Worm (Caenorhabditis elegans) whole organism, late embryonic: Measurements from ENCODE around the gene F14H12.3.

Experiments
- C38D4.7 ChIP-seq: fragments of 200-800 bp; sonication (Bioruptor generic); optimal IDR thresholded peaks from 2 replicates; lab custom pipeline; 2018; ENCODE audit warnings: mild to moderate bottlenecking, missing genetic modification characterization, moderate library complexity, missing compliant biosample characterization
- K02D7.2 ChIP-seq: sonication (generic microtip); optimal IDR thresholded peaks from 2 replicates; lab custom pipeline; 2017; ENCODE audit warnings: mild to moderate bottlenecking, missing genetic modification characterization, missing compliant biosample characterization
- K09A11.1 ChIP-seq: sonication (generic microtip); optimal IDR thresholded peaks from 2 replicates; lab custom pipeline; 2017; ENCODE audit warnings: antibody characterized with exemption, mild to moderate bottlenecking, missing genetic modification characterization, missing compliant biosample characterization; ENCODE audit not compliant: insufficient read depth
- ahr-1 ChIP-seq: sonication (generic microtip); optimal IDR thresholded peaks from 2 replicates; lab custom pipeline; 2016; ENCODE audit warnings: missing genetic modification characterization, missing compliant biosample characterization
- ama-1 ChIP-seq: fragments of 150-350 bp; optimal IDR thresholded peaks from 2 replicates; lab custom pipeline; 2014
- ceh-2 ChIP-seq: sonication (generic microtip); optimal IDR thresholded peaks from 2 replicates; lab custom pipeline; 2016; ENCODE audit warnings: missing genotype, missing genetic modification characterization, missing compliant biosample characterization
- ceh-22 ChIP-seq: sonication (generic microtip); optimal IDR thresholded peaks from 2 replicates; lab custom pipeline; 2017; ENCODE audit warnings: missing biosample characterization, missing genetic modification characterization
- ceh-24 ChIP-seq: sonication (generic microtip); optimal IDR thresholded peaks from 2 replicates; lab custom pipeline; 2016; ENCODE audit warnings: mild to moderate bottlenecking, missing genetic modification characterization, missing compliant biosample characterization
- ceh-31 ChIP-seq: sonication (generic microtip); optimal IDR thresholded peaks from 2 replicates; lab custom pipeline; 2016; ENCODE audit warnings: missing genetic modification characterization, missing compliant biosample characterization
- ceh-34 ChIP-seq: sonication (generic microtip); optimal IDR thresholded peaks from 2 replicates; lab custom pipeline; 2016; ENCODE audit warnings: mild to moderate bottlenecking, missing genetic modification characterization, missing compliant biosample characterization
- ceh-45 ChIP-seq: fragments of 200-800 bp; sonication (Bioruptor generic); IDR thresholded peaks from 2 replicates; pipeline ENCODE4 v1.3.6; 2022; ENCODE audit warnings: missing genetic modification reagents, missing genetic modification characterization, missing compliant biosample characterization
- ceh-48 ChIP-seq: sonication (generic microtip); optimal IDR thresholded peaks from 2 replicates; lab custom pipeline; 2016; ENCODE audit warnings: missing genetic modification characterization, inconsistent platforms, missing compliant biosample characterization
- ceh-6 ChIP-seq: fragments of 200-800 bp; sonication (Bioruptor generic); optimal IDR thresholded peaks from 2 replicates; lab custom pipeline; 2018; ENCODE audit warnings: mild to moderate bottlenecking, missing genetic modification characterization, missing compliant biosample characterization
- ceh-9 ChIP-seq: sonication (generic microtip); optimal IDR thresholded peaks from 2 replicates; lab custom pipeline; 2016; ENCODE audit warnings: mild to moderate bottlenecking, missing genetic modification characterization, inconsistent platforms, missing compliant biosample characterization
- che-1 ChIP-seq: sonication (generic microtip); optimal IDR thresholded peaks from 2 replicates; lab custom pipeline; 2016; ENCODE audit warnings: mild to moderate bottlenecking, missing genetic modification characterization, missing compliant biosample characterization
- dmd-4 ChIP-seq: sonication (generic microtip); optimal IDR thresholded peaks from 2 replicates; lab custom pipeline; 2016; ENCODE audit warnings: borderline replicate concordance, missing genetic modification characterization, missing compliant biosample characterization
- dve-1 ChIP-seq: sonication (generic microtip); optimal IDR thresholded peaks from 2 replicates; lab custom pipeline; 2017; ENCODE audit warnings: antibody characterized with exemption, mild to moderate bottlenecking, missing genetic modification characterization, missing compliant biosample characterization
- elt-2 ChIP-seq: sonication (generic microtip); optimal IDR thresholded peaks from 2 replicates; lab custom pipeline; 2016; ENCODE audit warnings: missing genetic modification reagents, missing genetic modification characterization, missing compliant biosample characterization
- ets-4 ChIP-seq: sonication (generic microtip); optimal IDR thresholded peaks from 2 replicates; lab custom pipeline; 2016; ENCODE audit warnings: missing genetic modification characterization, missing compliant biosample characterization
- fax-1 ChIP-seq: sonication (generic microtip); optimal IDR thresholded peaks from 2 replicates; lab custom pipeline; 2016; ENCODE audit warnings: missing genotype, missing genetic modification characterization, missing compliant biosample characterization
- fkh-10 ChIP-seq: fragments of 150-350 bp; optimal IDR thresholded peaks from 2 replicates; lab custom pipeline; 2014; ENCODE audit warnings: missing biosample characterization, missing genetic modification reagents, missing genetic modification characterization
- gmeb-2 ChIP-seq: sonication (generic microtip); optimal IDR thresholded peaks from 2 replicates; lab custom pipeline; 2016; ENCODE audit warnings: missing genetic modification characterization, inconsistent platforms, missing compliant biosample characterization
- hlh-13 ChIP-seq: fragments of 200-800 bp; sonication (Bioruptor generic); optimal IDR thresholded peaks from 2 replicates; lab custom pipeline; 2018; ENCODE audit warnings: mild to moderate bottlenecking, missing genetic modification characterization, missing compliant biosample characterization
- hlh-8 ChIP-seq: sonication (generic microtip); optimal IDR thresholded peaks from 2 replicates; lab custom pipeline; 2016; ENCODE audit warnings: missing genotype, missing genetic modification characterization, missing compliant biosample characterization
- mec-3 ChIP-seq: sonication (generic microtip); optimal IDR thresholded peaks from 2 replicates; lab custom pipeline; 2016; ENCODE audit warnings: borderline replicate concordance, missing genetic modification characterization, missing compliant biosample characterization
- nfya-1 ChIP-seq: sonication (generic microtip); optimal IDR thresholded peaks from 2 replicates; lab custom pipeline; 2017; ENCODE audit warnings: missing genetic modification characterization, mild to moderate bottlenecking, missing compliant biosample characterization, antibody characterized with exemption, moderate library complexity
- nhr-11 ChIP-seq: fragments of 150-350 bp; optimal IDR thresholded peaks from 2 replicates; lab custom pipeline; 2014; ENCODE audit warnings: missing biosample characterization, missing genetic modification characterization
- nhr-232 ChIP-seq: sonication (generic microtip); optimal IDR thresholded peaks from 2 replicates; lab custom pipeline; 2016; ENCODE audit warnings: missing genetic modification characterization, missing compliant biosample characterization
- pat-9 ChIP-seq: fragments of 200-800 bp; sonication (Bioruptor generic); optimal IDR thresholded peaks from 2 replicates; lab custom pipeline; 2018; ENCODE audit warnings: mild to moderate bottlenecking, missing genetic modification characterization, moderate library complexity, missing compliant biosample characterization
- pax-1 ChIP-seq: fragments of 150-350 bp; optimal IDR thresholded peaks from 2 replicates; lab custom pipeline; 2014; ENCODE audit warnings: missing biosample characterization, missing genetic modification characterization
- pha-4 ChIP-seq: fragments of 150-350 bp; optimal IDR thresholded peaks from 2 replicates; lab custom pipeline; 2018; ENCODE audit warnings: missing biosample characterization, missing genetic modification reagents, missing genetic modification characterization
- pqm-1 ChIP-seq: sonication (generic microtip); optimal IDR thresholded peaks from 2 replicates; lab custom pipeline; 2016; ENCODE audit warnings: missing genetic modification characterization, missing compliant biosample characterization
- pros-1 ChIP-seq: fragments of 150-350 bp; optimal IDR thresholded peaks from 2 replicates; lab custom pipeline; 2014; ENCODE audit warnings: missing biosample characterization, missing genetic modification reagents, missing genetic modification characterization
- ref-2 ChIP-seq: sonication (generic microtip); optimal IDR thresholded peaks from 2 replicates; lab custom pipeline; 2016; ENCODE audit warnings: missing genetic modification characterization, missing compliant biosample characterization
- tbx-7 ChIP-seq: sonication (generic microtip); optimal IDR thresholded peaks from 2 replicates; lab custom pipeline; 2016; ENCODE audit warnings: missing genotype, missing genetic modification characterization, missing compliant biosample characterization
- unc-3 ChIP-seq, 2 experiments: fragments of 200-800 bp in 1 of 2; sonication (Bioruptor generic) in 1 of 2; sonication (generic microtip) in 1 of 2; conservative IDR thresholded peaks in 1 of 2; optimal IDR thresholded peaks in 1 of 2; 2 replicates each; pipeline versions ENCODE4 v1.3.6 to Lab custom; 2016 to 2022; ENCODE audit warnings: missing compliant biosample characterization in 2 of 2, missing genetic modification characterization in 2 of 2, missing genetic modification reagents in 1 of 2
- unc-42 ChIP-seq: sonication (generic microtip); optimal IDR thresholded peaks from 2 replicates; lab custom pipeline; 2016; ENCODE audit warnings: missing genotype, missing genetic modification characterization, missing compliant biosample characterization

F14H12.3 gene

DNA sequence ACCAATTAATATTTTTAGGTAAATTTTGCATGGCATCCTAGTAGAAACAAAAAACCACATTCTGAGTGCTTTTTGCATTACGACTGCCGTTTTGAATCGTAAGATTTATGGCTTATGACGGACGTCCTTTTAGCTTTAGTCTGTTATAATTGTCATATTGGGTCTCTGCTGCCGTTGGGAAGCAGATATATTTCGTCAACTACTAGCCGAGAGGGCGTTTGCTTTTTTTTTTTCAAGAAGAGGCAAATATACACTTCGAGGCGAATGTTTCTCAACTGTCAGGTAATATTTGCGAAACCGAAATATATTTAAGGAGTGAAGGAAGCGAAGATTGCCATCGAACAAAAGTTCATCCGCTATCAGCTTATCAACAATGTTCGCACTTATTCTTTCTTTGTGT is at the start of gene F14H12.3:
Gene F14H12.3 (plus strand): TSS at position 301 of the 400 bp plus-strand sequence.
- TF ChIP-seq dmd-4 (tag; lab: Kevin White, UChicago) (no peak), ceh-9 (tag; lab: Kevin White, UChicago) (no peak), ceh-24 (tag; lab: Kevin White, UChicago) (no peak), mec-3 (tag; lab: Kevin White, UChicago) (no peak), pqm-1 (tag; lab: Kevin White, UChicago) (no peak), pax-1 (tag; lab: Kevin White, UChicago) (no peak), nfya-1 (tag; lab: Kevin White, UChicago) (no peak), gmeb-2 (tag; lab: Kevin White, UChicago) (no peak), elt-2 (tag; lab: Kevin White, UChicago) (no peak), K09A11.1 (tag; lab: Kevin White, UChicago) (no peak), hlh-8 (tag; lab: Kevin White, UChicago) (no peak), pha-4 (tag; lab: Kevin White, UChicago) (no peak), ceh-48 (tag; lab: Kevin White, UChicago) (no peak), ceh-45 (GFP tag; lab: Robert Waterston, UW) (no peak), pat-9 (tag; lab: Kevin White, UChicago) (no peak), ama-1 (lab: Kevin White, UChicago) (no peak), ceh-34 (tag; lab: Kevin White, UChicago) (no peak), ceh-22 (tag; lab: Kevin White, UChicago) (no peak), fax-1 (tag; lab: Kevin White, UChicago) (no peak)

DNA sequence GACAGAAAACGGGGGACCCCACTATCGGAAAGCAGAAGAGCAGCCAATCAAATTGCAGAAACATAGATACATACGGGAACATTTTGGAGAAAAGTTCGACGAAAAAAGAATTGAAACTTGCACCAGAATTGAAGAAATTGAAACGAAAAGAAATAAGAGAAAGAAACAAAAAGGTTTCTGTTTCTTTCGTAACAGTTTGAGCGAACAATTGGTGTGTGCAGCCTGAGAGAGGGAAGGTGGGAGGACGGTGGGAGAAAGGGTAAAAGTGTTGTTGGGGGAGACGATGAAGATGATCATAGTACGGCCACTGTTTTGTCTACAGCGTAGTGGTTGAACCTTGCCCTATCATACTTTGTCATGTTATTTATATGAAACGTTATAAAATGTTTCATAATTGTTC is 49.1 kb upstream of the F14H12.3 start:
- TF ChIP-seq che-1 (tag; lab: Kevin White, UChicago) = peak; percentile 40
- TF ChIP-seq ets-4 (tag; lab: Kevin White, UChicago) = no peak

DNA sequence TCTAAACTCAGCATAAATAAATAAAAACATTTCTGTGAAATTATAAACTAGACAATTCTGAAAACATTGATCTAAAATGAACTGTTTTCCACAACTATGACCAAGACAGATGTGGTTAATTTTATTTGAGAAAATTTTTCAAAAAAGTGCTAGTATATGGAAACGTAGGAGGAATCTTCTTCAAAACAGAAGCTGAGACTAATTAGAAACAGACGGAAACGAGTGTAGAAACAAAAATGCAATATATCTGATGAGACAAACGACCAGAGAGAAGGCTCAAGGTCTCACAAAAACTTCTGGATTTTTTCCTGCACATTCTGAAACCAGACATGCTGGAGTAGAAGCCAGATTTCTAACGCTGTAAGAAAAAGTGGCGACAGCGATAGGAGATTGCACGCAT is 48.1 kb upstream of the F14H12.3 start:
- TF ChIP-seq pqm-1 (tag; lab: Kevin White, UChicago) (no peak), dmd-4 (tag; lab: Kevin White, UChicago) (no peak), tbx-7 (tag; lab: Kevin White, UChicago) (no peak), C38D4.7 (GFP tag; lab: Kevin White, UChicago) (no peak), dve-1 (tag; lab: Kevin White, UChicago) (no peak), ceh-31 (tag; lab: Kevin White, UChicago) (no peak), nhr-11 (tag; lab: Kevin White, UChicago) (no peak), ceh-22 (tag; lab: Kevin White, UChicago) (no peak), pros-1 (no peak), hlh-13 (GFP tag; lab: Kevin White, UChicago) (no peak), ceh-2 (tag; lab: Kevin White, UChicago) (no peak), ceh-48 (tag; lab: Kevin White, UChicago) (no peak), nhr-232 (no peak)

DNA sequence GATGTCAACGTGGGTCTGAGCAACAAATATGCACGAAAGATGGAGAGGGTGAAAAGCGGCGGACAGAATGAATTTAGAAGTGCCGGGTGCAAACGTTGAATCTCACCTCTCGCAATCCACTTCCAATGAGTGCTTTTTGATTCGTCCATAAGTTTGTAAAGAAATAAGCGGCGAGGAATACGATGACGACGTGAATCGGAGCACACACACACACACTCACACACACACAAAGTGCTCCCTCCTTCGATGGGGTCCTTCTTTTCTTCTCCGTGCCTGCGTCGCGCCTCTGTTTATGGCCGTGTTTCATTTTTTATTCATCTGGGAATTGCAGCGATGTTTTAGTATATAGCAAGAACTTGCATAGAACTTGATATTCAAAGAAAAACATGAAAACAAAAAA is 46.6 kb upstream of the F14H12.3 start, which contains the start of gene paf-2:
Gene paf-2 (minus strand): TSS at position 290 of the 400 bp plus-strand sequence.
- TF ChIP-seq ceh-6 (GFP tag; lab: Kevin White, UChicago) (no peak), fkh-10 (no peak), ceh-31 (tag; lab: Kevin White, UChicago) (no peak), ahr-1 (no peak), unc-42 (tag; lab: Kevin White, UChicago) (no peak), K02D7.2 (no peak), ref-2 (no peak), unc-3 (GFP tag; conservative IDR thresholded peaks at IDR 0.05; lab: Robert Waterston, UW) (no peak), unc-3 (tag; optimal IDR thresholded peaks at IDR 0.05; lab: Kevin White, UChicago) (no peak), nhr-11 (tag; lab: Kevin White, UChicago) (no peak)
- TF ChIP-seq, all 69 proteins: peak for 0
